Fruit fly (Drosophila melanogaster) whole organism, embryonic: ENCODE measurements around the gene CG17816.

Source experiments
- Aef1 ChIP-seq: fragments of 200-800 bp; sonication (Bioruptor generic); IDR thresholded peaks from 3 replicates; pipeline ENCODE4 v1.3.6; 2022; ENCODE audit warnings: missing biosample characterization, missing genetic modification characterization
- CG10147 ChIP-seq: fragments of 200-800 bp; sonication (Bioruptor generic); optimal IDR thresholded peaks from 2 replicates; lab custom pipeline; 2019; ENCODE audit warnings: missing biosample characterization, mild to moderate bottlenecking, missing genetic modification characterization, moderate library complexity
- CG11247 ChIP-seq: fragments of 200-800 bp; sonication (Bioruptor generic); IDR thresholded peaks from 2 replicates; pipeline ENCODE4 v1.3.6; 2022; ENCODE audit warnings: missing biosample characterization, missing genetic modification characterization
- CG12219 ChIP-seq: fragments of 200-800 bp; sonication (Bioruptor generic); optimal IDR thresholded peaks from 3 replicates; lab custom pipeline; 2018; ENCODE audit warnings: missing biosample characterization, mild to moderate bottlenecking, missing genetic modification characterization
- CG13287 ChIP-seq: fragments of 200-800 bp; sonication (Bioruptor generic); IDR thresholded peaks from 2 replicates; pipeline ENCODE4 v1.3.6; 2022; ENCODE audit warnings: missing biosample characterization, missing genetic modification characterization; ENCODE audit not compliant: partially characterized antibody
- CG15479 ChIP-seq: fragments of 200-800 bp; sonication (Bioruptor generic); optimal IDR thresholded peaks from 3 replicates; lab custom pipeline; 2019; ENCODE audit warnings: missing biosample characterization, mild to moderate bottlenecking, missing genetic modification characterization, moderate library complexity
- CG16813 ChIP-seq: fragments of 200-800 bp; sonication (Bioruptor generic); IDR thresholded peaks from 3 replicates; pipeline ENCODE4 v1.3.6; 2022; ENCODE audit warnings: missing biosample characterization, missing genetic modification characterization; ENCODE audit not compliant: partially characterized antibody
- CG17361 ChIP-seq: fragments of 200-800 bp; sonication (Bioruptor generic); IDR thresholded peaks from 3 replicates; pipeline ENCODE4 v1.3.6; 2022; ENCODE audit warnings: missing biosample characterization, missing genetic modification characterization
- CG17612 ChIP-seq: fragments of 200-800 bp; sonication (Bioruptor generic); IDR thresholded peaks from 2 replicates; pipeline ENCODE4 v1.3.6; 2022; ENCODE audit warnings: missing biosample characterization, missing genetic modification characterization
- CG17802 ChIP-seq: fragments of 200-800 bp; sonication (Bioruptor generic); optimal IDR thresholded peaks from 2 replicates; lab custom pipeline; 2018; ENCODE audit warnings: missing biosample characterization, mild to moderate bottlenecking, missing genetic modification characterization, moderate library complexity
- CG17912 ChIP-seq: fragments of 200-800 bp; sonication (Bioruptor generic); optimal IDR thresholded peaks from 2 replicates; lab custom pipeline; 2018; ENCODE audit warnings: missing biosample characterization, mild to moderate bottlenecking, missing genetic modification characterization
- CG1792 ChIP-seq: fragments of 200-800 bp; sonication (Bioruptor generic); optimal IDR thresholded peaks from 2 replicates; lab custom pipeline; 2016; ENCODE audit warnings: missing biosample characterization, missing genetic modification characterization
- CG18619 ChIP-seq: fragments of 200-800 bp; sonication (Bioruptor generic); optimal IDR thresholded peaks from 3 replicates; lab custom pipeline; 2017; ENCODE audit warnings: missing biosample characterization, mild to moderate bottlenecking, missing genetic modification characterization
- CG2889 ChIP-seq: fragments of 200-800 bp; sonication (Bioruptor generic); IDR thresholded peaks from 3 replicates; pipeline ENCODE4 v1.3.6; 2022; ENCODE audit warnings: missing biosample characterization, missing genetic modification characterization
- CG30020 ChIP-seq: fragments of 200-800 bp; optimal IDR thresholded peaks from 2 replicates; lab custom pipeline; 2019; ENCODE audit warnings: missing biosample characterization, mild to moderate bottlenecking, missing genetic modification characterization, moderate library complexity
- CG6654 ChIP-seq: fragments of 200-800 bp; sonication (Bioruptor generic); optimal IDR thresholded peaks from 2 replicates; lab custom pipeline; 2017; ENCODE audit warnings: missing biosample characterization, mild to moderate bottlenecking, missing genetic modification characterization
- CG8359 ChIP-seq: fragments of 200-800 bp; sonication (Bioruptor generic); optimal IDR thresholded peaks from 2 replicates; lab custom pipeline; 2017; ENCODE audit warnings: missing biosample characterization, mild to moderate bottlenecking, missing genetic modification characterization, borderline replicate concordance
- CoRest ChIP-seq: fragments of 200-800 bp; sonication (Bioruptor generic); optimal IDR thresholded peaks from 3 replicates; lab custom pipeline; 2018; ENCODE audit warnings: missing biosample characterization, mild to moderate bottlenecking, missing genetic modification characterization, moderate library complexity
- D19B ChIP-seq: fragments of 200-800 bp; sonication (Bioruptor generic); optimal IDR thresholded peaks from 2 replicates; lab custom pipeline; 2017; ENCODE audit warnings: missing biosample characterization, mild to moderate bottlenecking, missing genetic modification characterization
- Dll ChIP-seq: fragments of 200-800 bp; sonication (Bioruptor generic); IDR thresholded peaks from 4 replicates; pipeline ENCODE4 v1.3.6; 2022; ENCODE audit warnings: missing biosample characterization, missing genetic modification characterization; ENCODE audit not compliant: partially characterized antibody
- Doc3 ChIP-seq: fragments of 200-800 bp; sonication (Bioruptor generic); IDR thresholded peaks from 3 replicates; pipeline ENCODE4 v1.3.6; 2022; ENCODE audit warnings: missing biosample characterization, missing genetic modification characterization; ENCODE audit not compliant: partially characterized antibody
- Dp ChIP-seq: fragments of 200-800 bp; sonication (Bioruptor generic); optimal IDR thresholded peaks from 2 replicates; lab custom pipeline; 2018; ENCODE audit warnings: missing biosample characterization, mild to moderate bottlenecking, missing genetic modification characterization, moderate library complexity
- E2f1 ChIP-seq: fragments of 200-800 bp; sonication (Bioruptor generic); IDR thresholded peaks from 2 replicates; pipeline ENCODE4 v1.3.6; 2022; ENCODE audit warnings: missing biosample characterization, missing genetic modification characterization
- Gug ChIP-seq: fragments of 200-800 bp; sonication (Bioruptor generic); IDR thresholded peaks from 4 replicates; pipeline ENCODE4 v1.3.6; 2022; ENCODE audit warnings: missing biosample characterization, missing genetic modification characterization
- H15 ChIP-seq: fragments of 200-800 bp; sonication (Bioruptor generic); IDR thresholded peaks from 3 replicates; pipeline ENCODE4 v1.3.6; 2022; ENCODE audit warnings: missing biosample characterization, missing genetic modification characterization
- HLH4C ChIP-seq: fragments of 200-800 bp; sonication (Bioruptor generic); IDR thresholded peaks from 3 replicates; pipeline ENCODE4 v1.3.6; 2022; ENCODE audit warnings: missing biosample characterization, missing genetic modification characterization; ENCODE audit not compliant: partially characterized antibody
- HLH54F ChIP-seq: fragments of 200-800 bp; sonication (Bioruptor generic); optimal IDR thresholded peaks from 3 replicates; lab custom pipeline; 2016; ENCODE audit warnings: missing biosample characterization, missing genetic modification characterization
- HmgD ChIP-seq: fragments of 200-800 bp; sonication (Bioruptor generic); optimal IDR thresholded peaks from 3 replicates; lab custom pipeline; 2016; ENCODE audit warnings: missing biosample characterization, missing genetic modification characterization
- Hmx ChIP-seq: fragments of 200-800 bp; sonication (Bioruptor generic); optimal IDR thresholded peaks from 2 replicates; lab custom pipeline; 2016; ENCODE audit warnings: missing biosample characterization, missing genetic modification characterization
- Hr51 ChIP-seq, 2 experiments: fragments of 200-800 bp; sonication (Bioruptor generic); optimal IDR thresholded peaks; 2 replicates in 1 of 2; 3 replicates in 1 of 2; lab custom pipeline; 2016 to 2018; ENCODE audit warnings: missing biosample characterization in 2 of 2, missing genetic modification characterization in 2 of 2, mild to moderate bottlenecking in 1 of 2, moderate library complexity in 1 of 2
- NC2β ChIP-seq: fragments of 200-800 bp; sonication (Bioruptor generic); optimal IDR thresholded peaks from 2 replicates; lab custom pipeline; 2016; ENCODE audit warnings: missing biosample characterization, missing genetic modification characterization
- Tbp ChIP-seq: fragments of >200 bp; optimal IDR thresholded peaks from 2 replicates; lab custom pipeline; 2018; ENCODE audit warnings: missing biosample characterization, missing genetic modification characterization
- btn ChIP-seq: fragments of 200-800 bp; sonication (Bioruptor generic); optimal IDR thresholded peaks from 2 replicates; lab custom pipeline; 2016; ENCODE audit warnings: missing biosample characterization, missing genetic modification characterization
- danr ChIP-seq: fragments of 200-800 bp; sonication (Bioruptor generic); IDR thresholded peaks from 2 replicates; pipeline ENCODE4 v1.3.6; 2022; ENCODE audit warnings: missing biosample characterization, missing genetic modification characterization
- dysf ChIP-seq: fragments of 200-800 bp; sonication (Bioruptor generic); IDR thresholded peaks from 3 replicates; pipeline ENCODE4 v1.3.6; 2022; ENCODE audit warnings: missing biosample characterization, missing genetic modification characterization
- ftz-f1 ChIP-seq: fragments of 200-800 bp; sonication (Bioruptor generic); optimal IDR thresholded peaks from 2 replicates; lab custom pipeline; 2016; ENCODE audit warnings: missing biosample characterization, missing genetic modification characterization
- jumu ChIP-seq: fragments of 200-800 bp; sonication (Bioruptor generic); optimal IDR thresholded peaks from 3 replicates; lab custom pipeline; 2016; ENCODE audit warnings: missing biosample characterization, missing genetic modification characterization
- lov ChIP-seq, 2 experiments: fragments of 200-800 bp in 1 of 2; fragments of >200 bp in 1 of 2; sonication (Bioruptor generic) in 1 of 2; IDR thresholded peaks in 1 of 2; optimal IDR thresholded peaks in 1 of 2; 2 replicates in 1 of 2; 3 replicates in 1 of 2; pipeline versions ENCODE4 v1.3.6 to Lab custom; 2017 to 2022; ENCODE audit warnings: missing biosample characterization in 1 of 2, missing genetic modification characterization in 1 of 2
- nau ChIP-seq: fragments of 200-800 bp; sonication (Bioruptor generic); optimal IDR thresholded peaks from 3 replicates; lab custom pipeline; 2017; ENCODE audit warnings: missing biosample characterization, mild to moderate bottlenecking, missing genetic modification characterization, missing genetic modification reagents
- pfk ChIP-seq: fragments of 200-800 bp; sonication (Bioruptor generic); optimal IDR thresholded peaks from 2 replicates; lab custom pipeline; 2018; ENCODE audit warnings: missing biosample characterization, mild to moderate bottlenecking, missing genetic modification characterization, moderate library complexity
- prd ChIP-seq, 3 experiments: fragments of >200 bp in 2 of 3; fragments of 200-800 bp in 1 of 3; sonication (Bioruptor generic) in 1 of 3; optimal IDR thresholded peaks in 2 of 3; IDR thresholded peaks in 1 of 3; 2 replicates in 2 of 3; 3 replicates in 1 of 3; pipeline versions ENCODE4 v1.3.6 to Lab custom; 2017 to 2022; ENCODE audit warnings: missing biosample characterization in 1 of 3, missing genetic modification characterization in 1 of 3
- slp2 ChIP-seq: fragments of 200-800 bp; sonication (Bioruptor generic); optimal IDR thresholded peaks from 2 replicates; lab custom pipeline; 2016; ENCODE audit warnings: missing biosample characterization, missing genetic modification characterization
- zen ChIP-seq: fragments of 200-800 bp; sonication (Bioruptor generic); optimal IDR thresholded peaks from 3 replicates; lab custom pipeline; 2018; ENCODE audit warnings: missing biosample characterization, mild to moderate bottlenecking, missing genetic modification characterization, moderate library complexity
- zfh2 ChIP-seq: fragments of 200-800 bp; sonication (Bioruptor generic); optimal IDR thresholded peaks from 2 replicates; lab custom pipeline; 2016; ENCODE audit warnings: missing biosample characterization, missing genetic modification characterization

CG17816 gene

DNA sequence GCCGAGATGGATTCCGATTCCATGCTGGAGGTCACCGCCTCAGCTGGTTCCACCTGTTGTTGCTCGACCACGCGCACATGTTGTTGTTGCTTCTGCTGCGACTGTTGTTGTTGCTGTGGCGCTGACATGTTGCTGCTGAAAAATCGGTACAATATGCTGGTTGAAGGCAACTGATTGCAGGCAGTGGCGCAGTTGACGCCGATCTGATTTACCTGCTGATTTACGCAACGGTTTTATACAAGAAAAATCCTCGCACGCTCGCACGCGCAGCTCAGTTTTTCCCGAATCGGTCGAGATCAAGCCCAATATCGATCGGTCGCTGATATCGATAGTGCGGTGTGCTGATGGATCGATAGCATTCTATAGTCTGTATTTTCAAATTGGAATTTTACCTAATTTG lies 24.9 kb upstream of the CG17816 start, which contains the start of gene Prat (continued):
- TF ChIP-seq CG16813 (GFP tag; lab: Robert Waterston, UW) (peak; percentile 75), CG12219 (no peak), CoRest (peak; percentile 9), CG17612 (no peak), Doc3 (GFP tag; lab: Robert Waterston, UW) (peak; percentile 69), CG18619 (GFP tag; lab: Kevin White, UChicago) (no peak), prd (optimal IDR thresholded peaks at IDR 0.05; lab: Kevin White, UChicago) (no peak), prd (GFP tag; IDR thresholded peaks at IDR 0.05; lab: Robert Waterston, UW) (no peak), HLH54F (GFP tag; lab: Kevin White, UChicago) (no peak), CG1792 (GFP tag; lab: Kevin White, UChicago) (no peak), HLH4C (GFP tag; lab: Robert Waterston, UW) (peak; percentile 78), D19B (GFP tag; lab: Kevin White, UChicago) (no peak), lov (optimal IDR thresholded peaks at IDR 0.05; lab: Kevin White, UChicago) (no peak), lov (GFP tag; IDR thresholded peaks at IDR 0.05; lab: Robert Waterston, UW) (no peak), zen (tag; lab: Kevin White, UChicago) (no peak), slp2 (no peak), btn (no peak), CG17802 (tag; lab: Kevin White, UChicago) (no peak), Dp (GFP tag; lab: Kevin White, UChicago) (peak; percentile 66), H15 (GFP tag; lab: Robert Waterston, UW) (no peak), danr (GFP tag; lab: Robert Waterston, UW) (no peak), CG6654 (GFP tag; lab: Kevin White, UChicago) (no peak), CG10147 (GFP tag; lab: Kevin White, UChicago) (no peak), CG13287 (peak; percentile 80), CG2889 (GFP tag; lab: Robert Waterston, UW) (no peak), CG15479 (GFP tag; lab: Kevin White, UChicago) (peak; percentile 58), CG8359 (GFP tag; lab: Kevin White, UChicago) (no peak), pfk (GFP tag; lab: Kevin White, UChicago) (no peak), CG30020 (no peak), jumu (GFP tag; lab: Kevin White, UChicago) (no peak), HmgD (GFP tag; lab: Kevin White, UChicago) (peak; percentile 39), Dll (GFP tag; lab: Robert Waterston, UW) (peak; percentile 78), Aef1 (GFP tag; lab: Robert Waterston, UW) (peak; percentile 31; the same call in 1 of the 3 replicates), ftz-f1 (GFP tag; lab: Kevin White, UChicago) (peak; percentile 46), CG17361 (GFP tag; lab: Robert Waterston, UW) (no peak), Tbp (GFP tag; lab: Kevin White, UChicago) (no peak), nau (GFP tag; lab: Kevin White, UChicago) (no peak), E2f1 (GFP tag; lab: Robert Waterston, UW) (no peak), CG11247 (no peak), NC2β (no peak), Hmx (GFP tag; lab: Kevin White, UChicago) (no peak), CG17912 (GFP tag; lab: Kevin White, UChicago) (no peak), Gug (GFP tag; lab: Robert Waterston, UW) (no peak), dysf (GFP tag; lab: Robert Waterston, UW) (no peak), Hr51 (GFP tag; optimal IDR thresholded peaks at IDR 0.05; lab: Kevin White, UChicago) (no peak), zfh2 (GFP tag; lab: Kevin White, UChicago) (no peak)
- TF ChIP-seq, all 482 proteins: peak for 75
